Worm (Caenorhabditis elegans) whole organism, L3 larva: Measurements from ENCODE around the gene T08G3.6.

Experiments
- ZK546.5 ChIP-seq: sonication (generic microtip); optimal IDR thresholded peaks from 2 replicates; lab custom pipeline; 2017; ENCODE audit warnings: missing biosample characterization, missing genetic modification characterization
- elt-1 ChIP-seq: fragments of 150-350 bp; optimal IDR thresholded peaks from 2 replicates; lab custom pipeline; 2014; ENCODE audit warnings: missing biosample characterization, missing genetic modification characterization
- elt-2 ChIP-seq: sonication (generic microtip); optimal IDR thresholded peaks from 2 replicates; lab custom pipeline; 2016; ENCODE audit warnings: missing genetic modification reagents, mild to moderate bottlenecking, missing genetic modification characterization, missing compliant biosample characterization
- elt-3 ChIP-seq, 3 experiments: fragments of 150-350 bp in 1 of 3; sonication (generic microtip) in 2 of 3; optimal IDR thresholded peaks; 2 replicates in 2 of 3; 4 replicates in 1 of 3; lab custom pipeline; 2014 to 2017; ENCODE audit warnings: missing biosample characterization in 3 of 3, missing genetic modification characterization in 3 of 3
- fos-1 ChIP-seq: fragments of 150-350 bp; optimal IDR thresholded peaks from 2 replicates; lab custom pipeline; 2014; ENCODE audit warnings: missing biosample characterization, missing genetic modification characterization
- nhr-12 ChIP-seq: fragments of 150-350 bp; optimal IDR thresholded peaks from 2 replicates; lab custom pipeline; 2014; ENCODE audit warnings: missing biosample characterization, missing genetic modification characterization
- nhr-77 ChIP-seq: fragments of 150-350 bp; optimal IDR thresholded peaks from 2 replicates; lab custom pipeline; 2014; ENCODE audit warnings: missing biosample characterization, missing genetic modification characterization
- pqm-1 ChIP-seq: fragments of 150-350 bp; optimal IDR thresholded peaks from 2 replicates; lab custom pipeline; 2017; ENCODE audit warnings: missing biosample characterization, missing genetic modification characterization, inconsistent platforms
- tbx-2 ChIP-seq: sonication (generic microtip); optimal IDR thresholded peaks from 2 replicates; lab custom pipeline; 2016; ENCODE audit warnings: mild to moderate bottlenecking, missing genetic modification characterization, missing compliant biosample characterization
- unc-39 ChIP-seq: sonication (generic microtip); optimal IDR thresholded peaks from 4 replicates; lab custom pipeline; 2017; ENCODE audit warnings: missing biosample characterization, missing genetic modification characterization
- unc-62 ChIP-seq: fragments of 150-350 bp; sonication (generic microtip); optimal IDR thresholded peaks from 4 replicates; lab custom pipeline; 2014; ENCODE audit warnings: missing biosample characterization, missing genetic modification reagents, missing genetic modification characterization
- ztf-11 ChIP-seq: fragments of 150-350 bp; optimal IDR thresholded peaks from 2 replicates; lab custom pipeline; 2014; ENCODE audit warnings: missing biosample characterization, missing genetic modification characterization

T08G3.6 gene

ce11 chrV:16488172-16488571 lies 42.4 kb downstream of the T08G3.6 start, which contains the start of gene sqst-4:
TSS of gene sqst-4 (plus strand) at chrV:16488472.
- no peak for TF ChIP-seq unc-39 (tag; lab: Kevin White, UChicago)
- TF ChIP-seq pqm-1 (tag; lab: Kevin White, UChicago) = no peak
- TF ChIP-seq nhr-12 (tag; lab: Kevin White, UChicago) = no peak
- no peak for TF ChIP-seq unc-62
- no peak for TF ChIP-seq nhr-77
- TF ChIP-seq elt-2 (tag; lab: Kevin White, UChicago) = no peak
- TF ChIP-seq elt-1 = no peak
- TF ChIP-seq tbx-2 (tag; lab: Kevin White, UChicago) = no peak

ce11 chrV:16494359-16494758 lies 48.6 kb downstream of the T08G3.6 start, which contains the start of gene comt-2:
TSS of gene comt-2 (minus strand) at chrV:16494489.
- TF ChIP-seq elt-3 (tag; optimal IDR thresholded peaks at IDR 0.05; lab: Kevin White, UChicago) (no peak), ZK546.5 (tag; lab: Kevin White, UChicago) (no peak), elt-2 (tag; lab: Kevin White, UChicago) (peak; percentile 88), pqm-1 (tag; lab: Kevin White, UChicago) (peak; percentile 63), ztf-11 (tag; lab: Kevin White, UChicago) (no peak), nhr-77 (no peak), fos-1 (no peak)
